Fruit fly (Drosophila melanogaster) whole organism, embryonic: ENCODE data around the gene Nep7.

Experiments
- B-H2 ChIP-seq: fragments of 200-800 bp; sonication (Bioruptor generic); optimal IDR thresholded peaks from 2 replicates; lab custom pipeline; 2018; ENCODE audit warnings: missing biosample characterization, mild to moderate bottlenecking, missing genetic modification characterization
- BtbVII ChIP-seq: fragments of 200-800 bp; sonication (Bioruptor generic); optimal IDR thresholded peaks from 3 replicates; lab custom pipeline; 2017; ENCODE audit warnings: missing biosample characterization, mild to moderate bottlenecking, missing genetic modification characterization
- CG10209 ChIP-seq: fragments of 200-800 bp; sonication (Bioruptor generic); optimal IDR thresholded peaks from 3 replicates; lab custom pipeline; 2017; ENCODE audit warnings: missing biosample characterization, mild to moderate bottlenecking, missing genetic modification characterization, missing genetic modification reagents
- CG10431 ChIP-seq: fragments of 200-800 bp; sonication (Bioruptor generic); optimal IDR thresholded peaks from 3 replicates; lab custom pipeline; 2018; ENCODE audit warnings: missing biosample characterization, mild to moderate bottlenecking, missing genetic modification characterization
- CG10543 ChIP-seq: fragments of 200-800 bp; sonication (Bioruptor generic); optimal IDR thresholded peaks from 3 replicates; lab custom pipeline; 2017; ENCODE audit warnings: missing biosample characterization, mild to moderate bottlenecking, missing genetic modification characterization, moderate library complexity
- CG10959 ChIP-seq: fragments of 200-800 bp; sonication (Bioruptor generic); IDR thresholded peaks from 2 replicates; pipeline ENCODE4 v1.3.6; 2022; ENCODE audit warnings: missing biosample characterization, missing genetic modification characterization
- CG11398 ChIP-seq: fragments of 200-800 bp; sonication (Bioruptor generic); optimal IDR thresholded peaks from 2 replicates; lab custom pipeline; 2016; ENCODE audit warnings: missing biosample characterization, missing genetic modification characterization
- CG12104 ChIP-seq: fragments of 200-800 bp; sonication (Bioruptor generic); optimal IDR thresholded peaks from 3 replicates; lab custom pipeline; 2016; ENCODE audit warnings: missing biosample characterization, missing genetic modification characterization
- CG12155 ChIP-seq: fragments of 200-800 bp; sonication (Bioruptor generic); optimal IDR thresholded peaks from 3 replicates; lab custom pipeline; 2016; ENCODE audit warnings: missing biosample characterization, missing genetic modification characterization
- CG13123 ChIP-seq: fragments of 200-800 bp; sonication (Bioruptor generic); optimal IDR thresholded peaks from 2 replicates; lab custom pipeline; 2016; ENCODE audit warnings: missing biosample characterization, missing genetic modification characterization
- CG13296 ChIP-seq: fragments of 200-800 bp; sonication (Bioruptor generic); optimal IDR thresholded peaks from 3 replicates; lab custom pipeline; 2018; ENCODE audit warnings: missing biosample characterization, mild to moderate bottlenecking, missing genetic modification characterization
- CG14710 ChIP-seq: fragments of 200-800 bp; sonication (Bioruptor generic); optimal IDR thresholded peaks from 3 replicates; lab custom pipeline; 2019; ENCODE audit warnings: missing biosample characterization, mild to moderate bottlenecking, missing genetic modification characterization, moderate library complexity
- CG15601 ChIP-seq: fragments of 200-800 bp; sonication (Bioruptor generic); optimal IDR thresholded peaks from 3 replicates; lab custom pipeline; 2019; ENCODE audit warnings: missing biosample characterization, mild to moderate bottlenecking, missing genetic modification characterization, moderate library complexity
- CG15696 ChIP-seq: fragments of 200-800 bp; sonication (Bioruptor generic); optimal IDR thresholded peaks from 2 replicates; lab custom pipeline; 2019; ENCODE audit warnings: missing biosample characterization, mild to moderate bottlenecking, missing genetic modification characterization, moderate library complexity
- CG16863 ChIP-seq: fragments of 200-800 bp; sonication (Bioruptor generic); optimal IDR thresholded peaks from 3 replicates; lab custom pipeline; 2016; ENCODE audit warnings: missing biosample characterization, missing genetic modification characterization
- CG17328 ChIP-seq: fragments of 200-800 bp; sonication (Bioruptor generic); IDR thresholded peaks from 2 replicates; pipeline ENCODE4 v1.3.6; 2022; ENCODE audit warnings: missing biosample characterization, missing genetic modification characterization
- CG18599 ChIP-seq: fragments of 200-800 bp; sonication (Bioruptor generic); optimal IDR thresholded peaks from 3 replicates; lab custom pipeline; 2017; ENCODE audit warnings: missing biosample characterization, missing genetic modification characterization, mild to moderate bottlenecking, moderate library complexity, missing genetic modification reagents
- CG33557 ChIP-seq: fragments of 200-800 bp; sonication (Bioruptor generic); optimal IDR thresholded peaks from 2 replicates; lab custom pipeline; 2019; ENCODE audit warnings: missing biosample characterization, mild to moderate bottlenecking, missing genetic modification characterization, moderate library complexity
- CG34224 ChIP-seq: fragments of 200-800 bp; sonication (Bioruptor generic); IDR thresholded peaks from 3 replicates; pipeline ENCODE4 v1.3.6; 2022; ENCODE audit warnings: missing biosample characterization, missing genetic modification characterization; ENCODE audit not compliant: partially characterized antibody
- CG34376 ChIP-seq: fragments of 200-800 bp; sonication (Bioruptor generic); optimal IDR thresholded peaks from 2 replicates; lab custom pipeline; 2018; ENCODE audit warnings: missing biosample characterization, mild to moderate bottlenecking, missing genetic modification characterization
- CG4617 ChIP-seq: fragments of 200-800 bp; sonication (Bioruptor generic); optimal IDR thresholded peaks from 3 replicates; lab custom pipeline; 2016; ENCODE audit warnings: missing biosample characterization, missing genetic modification characterization, borderline replicate concordance
- CG7963 ChIP-seq: fragments of 200-800 bp; sonication (Bioruptor generic); IDR thresholded peaks from 3 replicates; pipeline ENCODE4 v1.3.6; 2022; ENCODE audit warnings: missing biosample characterization, missing genetic modification characterization; ENCODE audit not compliant: partially characterized antibody
- CG9437 ChIP-seq: fragments of 200-800 bp; sonication (Bioruptor generic); optimal IDR thresholded peaks from 2 replicates; lab custom pipeline; 2018; ENCODE audit warnings: missing biosample characterization, mild to moderate bottlenecking, missing genetic modification characterization
- Dp ChIP-seq: fragments of 200-800 bp; sonication (Bioruptor generic); optimal IDR thresholded peaks from 2 replicates; lab custom pipeline; 2018; ENCODE audit warnings: missing biosample characterization, mild to moderate bottlenecking, missing genetic modification characterization, moderate library complexity
- E2f2 ChIP-seq: fragments of 200-800 bp; sonication (Bioruptor generic); IDR thresholded peaks from 2 replicates; pipeline ENCODE4 v1.3.6; 2022; ENCODE audit warnings: missing biosample characterization, missing genetic modification characterization
- Oaz ChIP-seq: fragments of 200-800 bp; sonication (Bioruptor generic); IDR thresholded peaks from 2 replicates; pipeline ENCODE4 v1.3.6; 2022; ENCODE audit warnings: missing biosample characterization, missing genetic modification characterization
- Oli ChIP-seq: fragments of 200-800 bp; sonication (Bioruptor generic); optimal IDR thresholded peaks from 2 replicates; lab custom pipeline; 2018; ENCODE audit warnings: missing biosample characterization, mild to moderate bottlenecking, missing genetic modification characterization, moderate library complexity
- Pdp1 ChIP-seq, 2 experiments: fragments of 200-800 bp; sonication (Bioruptor generic); optimal IDR thresholded peaks; 3 replicates each; lab custom pipeline; 2016; ENCODE audit warnings: missing biosample characterization in 2 of 2, missing genetic modification characterization in 2 of 2, mild to moderate bottlenecking in 1 of 2, moderate library complexity in 1 of 2
- Rfx ChIP-seq: fragments of 200-800 bp; sonication (Bioruptor generic); IDR thresholded peaks from 2 replicates; pipeline ENCODE4 v1.3.6; 2022; ENCODE audit warnings: missing biosample characterization, missing genetic modification characterization
- Side ChIP-seq: fragments of 200-800 bp; sonication (Bioruptor generic); optimal IDR thresholded peaks from 2 replicates; lab custom pipeline; 2016; ENCODE audit warnings: missing biosample characterization, missing genetic modification characterization
- Sox100B ChIP-seq: fragments of 200-800 bp; sonication (Bioruptor generic); optimal IDR thresholded peaks from 3 replicates; lab custom pipeline; 2018; ENCODE audit warnings: missing biosample characterization, mild to moderate bottlenecking, missing genetic modification characterization
- Stat92E ChIP-seq, 3 experiments: fragments of >200 bp in 2 of 3; fragments of 200-800 bp in 1 of 3; sonication (Bioruptor generic) in 1 of 3; optimal IDR thresholded peaks; 2 replicates each; lab custom pipeline; 2017 to 2019; ENCODE audit warnings: missing biosample characterization in 3 of 3, missing genetic modification characterization in 3 of 3, mild to moderate bottlenecking in 1 of 3, moderate library complexity in 1 of 3
- bsh ChIP-seq, 2 experiments: fragments of 200-800 bp; sonication (Bioruptor generic); optimal IDR thresholded peaks; 2 replicates each; lab custom pipeline; 2017 to 2018; ENCODE audit warnings: mild to moderate bottlenecking in 2 of 2, missing biosample characterization in 2 of 2, missing genetic modification characterization in 2 of 2, moderate library complexity in 1 of 2
- dimm ChIP-seq: fragments of 200-800 bp; sonication (Bioruptor generic); IDR thresholded peaks from 2 replicates; pipeline ENCODE4 v1.3.6; 2022; ENCODE audit warnings: missing biosample characterization, missing genetic modification characterization
- dpn ChIP-seq, 2 experiments: fragments of 200-800 bp; sonication (Bioruptor generic); optimal IDR thresholded peaks; 3 replicates each; lab custom pipeline; 2016; ENCODE audit warnings: missing biosample characterization in 2 of 2, missing genetic modification characterization in 2 of 2
- dysf ChIP-seq: fragments of 200-800 bp; sonication (Bioruptor generic); IDR thresholded peaks from 3 replicates; pipeline ENCODE4 v1.3.6; 2022; ENCODE audit warnings: missing biosample characterization, missing genetic modification characterization
- gsb ChIP-seq: fragments of 200-800 bp; sonication (Bioruptor generic); IDR thresholded peaks from 2 replicates; pipeline ENCODE4 v1.3.6; 2022; ENCODE audit warnings: missing biosample characterization, missing genetic modification characterization
- kah ChIP-seq: fragments of 200-800 bp; sonication (Bioruptor generic); optimal IDR thresholded peaks from 2 replicates; lab custom pipeline; 2018; ENCODE audit warnings: missing biosample characterization, mild to moderate bottlenecking, missing genetic modification characterization
- lab ChIP-seq: fragments of 200-800 bp; sonication (Bioruptor generic); optimal IDR thresholded peaks from 3 replicates; lab custom pipeline; 2017; ENCODE audit warnings: missing biosample characterization, missing genetic modification characterization, mild to moderate bottlenecking, moderate library complexity, missing genetic modification reagents
- mam ChIP-seq: fragments of 200-800 bp; sonication (Bioruptor generic); optimal IDR thresholded peaks from 3 replicates; lab custom pipeline; 2016; ENCODE audit warnings: missing biosample characterization, missing genetic modification characterization
- mirr ChIP-seq: fragments of 200-800 bp; sonication (Bioruptor generic); optimal IDR thresholded peaks from 3 replicates; lab custom pipeline; 2018; ENCODE audit warnings: missing biosample characterization, mild to moderate bottlenecking, missing genetic modification characterization
- nerfin-2 ChIP-seq: fragments of 200-800 bp; sonication (Bioruptor generic); IDR thresholded peaks from 2 replicates; pipeline ENCODE4 v1.3.6; 2022; ENCODE audit warnings: missing biosample characterization, missing genetic modification characterization; ENCODE audit not compliant: partially characterized antibody
- onecut ChIP-seq: fragments of 200-800 bp; sonication (Bioruptor generic); IDR thresholded peaks from 2 replicates; pipeline ENCODE4 v1.3.6; 2022; ENCODE audit warnings: missing biosample characterization, missing genetic modification characterization
- repo ChIP-seq: fragments of 200-800 bp; sonication (Bioruptor generic); optimal IDR thresholded peaks from 2 replicates; lab custom pipeline; 2016; ENCODE audit warnings: missing biosample characterization, missing genetic modification characterization
- sd ChIP-seq: fragments of 200-800 bp; sonication (Bioruptor generic); optimal IDR thresholded peaks from 3 replicates; lab custom pipeline; 2018; ENCODE audit warnings: missing biosample characterization, mild to moderate bottlenecking, missing genetic modification characterization, moderate library complexity
- sens ChIP-seq: fragments of 200-800 bp; sonication (Bioruptor generic); peaks from one replicate; lab custom pipeline; 2016; ENCODE audit warnings: missing biosample characterization, missing genetic modification characterization
- seq ChIP-seq: fragments of 200-800 bp; sonication (Bioruptor generic); IDR thresholded peaks from 2 replicates; pipeline ENCODE4 v1.3.6; 2022; ENCODE audit warnings: missing biosample characterization, missing genetic modification characterization
- sob ChIP-seq: fragments of 200-800 bp; sonication (Bioruptor generic); IDR thresholded peaks from 2 replicates; pipeline ENCODE4 v1.3.6; 2022; ENCODE audit warnings: missing biosample characterization, missing genetic modification characterization
- vfl ChIP-seq: fragments of 200-800 bp; sonication (Bioruptor generic); optimal IDR thresholded peaks from 2 replicates; lab custom pipeline; 2016; ENCODE audit warnings: missing biosample characterization, missing genetic modification characterization

Gene Nep7

DNA sequence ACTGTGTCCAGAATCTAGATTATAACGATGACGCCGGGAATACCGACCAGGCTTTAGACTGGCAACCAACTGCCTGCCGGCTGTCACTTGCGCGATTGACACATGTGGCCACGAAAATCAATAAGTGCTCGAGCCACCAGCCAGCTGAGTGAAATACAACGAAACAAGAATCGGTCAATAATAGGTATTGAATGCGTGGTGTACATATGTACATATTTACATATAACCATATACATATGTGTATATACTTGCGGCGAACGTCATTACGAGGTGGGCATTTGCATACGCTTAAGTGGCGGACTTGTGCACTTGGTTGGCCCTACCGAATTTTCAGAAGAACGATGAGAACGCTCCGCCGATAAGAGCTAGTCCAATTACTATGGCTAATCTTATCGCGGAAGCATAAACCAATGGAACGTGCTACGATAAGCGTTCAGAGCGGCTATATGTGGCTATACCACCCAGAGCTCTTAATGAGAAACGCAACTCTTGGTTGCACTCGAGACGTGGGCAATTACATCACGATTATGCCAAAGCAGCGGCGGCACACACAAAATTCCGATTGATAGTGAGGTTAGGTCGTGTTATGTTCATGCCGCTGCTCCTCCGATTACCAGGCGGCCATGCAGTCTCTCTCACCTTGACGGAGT lies 8.0 kb upstream of the Nep7 start (continued):
- TF ChIP-seq Sox100B (no peak), Dp (GFP tag; lab: Kevin White, UChicago) (no peak), CG17328 (GFP tag; lab: Robert Waterston, UW) (no peak), CG34376 (GFP tag; lab: Kevin White, UChicago) (peak; percentile 36), CG18599 (GFP tag; lab: Kevin White, UChicago) (peak; percentile 44), BtbVII (GFP tag; lab: Kevin White, UChicago) (no peak), Rfx (0 out of 2 replicates have a peak, but pooled peaks have one; percentile 32), mam (GFP tag; lab: Kevin White, UChicago) (no peak), nerfin-2 (GFP tag; lab: Robert Waterston, UW) (no peak), vfl (GFP tag; lab: Kevin White, UChicago) (no peak), B-H2 (peak; percentile 13), Oaz (no peak), sob (no peak), seq (GFP tag; lab: Robert Waterston, UW) (no peak), CG12155 (no peak), sd (peak; percentile 67), CG12104 (GFP tag; lab: Kevin White, UChicago) (peak; percentile 27), CG14710 (tag; lab: Kevin White, UChicago) (peak; percentile 30), mirr (GFP tag; lab: Kevin White, UChicago) (peak; percentile 72), E2f2 (GFP tag; lab: Robert Waterston, UW) (peak; percentile 11; the same call in 1 of the 2 replicates), onecut (GFP tag; lab: Robert Waterston, UW) (peak; percentile 62), CG4617 (no peak), CG10959 (GFP tag; lab: Robert Waterston, UW) (no peak), CG13296 (GFP tag; lab: Kevin White, UChicago) (peak; percentile 44), CG15696 (tag; lab: Kevin White, UChicago) (peak; percentile 51), kah (no peak), CG11398 (GFP tag; lab: Kevin White, UChicago) (no peak), dimm (GFP tag; lab: Robert Waterston, UW) (no peak), gsb (GFP tag; lab: Robert Waterston, UW) (no peak), dysf (no peak), CG33557 (GFP tag; lab: Kevin White, UChicago) (peak; percentile 77), Pdp1 (GFP tag; optimal IDR thresholded peaks at IDR 0.05; lab: Kevin White, UChicago) (peak in 1 of 2 experiments; percentile 98), dpn (GFP tag; optimal IDR thresholded peaks at IDR 0.05; lab: Kevin White, UChicago) (no peak), CG16863 (GFP tag; lab: Kevin White, UChicago) (peak; percentile 12), CG9437 (GFP tag; lab: Kevin White, UChicago) (no peak), CG10431 (GFP tag; lab: Kevin White, UChicago) (peak; percentile 49), CG13123 (GFP tag; lab: Kevin White, UChicago) (no peak), CG10543 (GFP tag; lab: Kevin White, UChicago) (peak; percentile 51), Side (GFP tag; lab: Kevin White, UChicago) (no peak), CG10209 (peak; percentile 5), sens (peak; percentile 47), CG7963 (GFP tag; lab: Robert Waterston, UW) (no peak), repo (no peak), lab (GFP tag; lab: Kevin White, UChicago) (peak; percentile 5), bsh (GFP tag; optimal IDR thresholded peaks at IDR 0.05; lab: Kevin White, UChicago) (peak in 1 of 2 experiments; percentile 46), Stat92E (GFP tag; optimal IDR thresholded peaks at IDR 0.05; lab: Kevin White, UChicago) (no peak), CG15601 (peak; percentile 77), Oli (tag; lab: Kevin White, UChicago) (no peak), CG34224 (GFP tag; lab: Robert Waterston, UW) (no peak)
